Worm (Caenorhabditis elegans) whole organism, young adult: ENCODE data around the gene F44E7.7.

Experiments
- F49E8.2 ChIP-seq: sonication (generic microtip); optimal IDR thresholded peaks from 3 replicates; lab custom pipeline; 2017; ENCODE audit warnings: missing genetic modification characterization, mild to moderate bottlenecking, missing compliant biosample characterization, antibody characterized with exemption, moderate library complexity; ENCODE audit not compliant: insufficient read depth
- ama-1 ChIP-seq, 3 experiments: fragments of 150-350 bp in 1 of 3; sonication (generic microtip) in 2 of 3; optimal IDR thresholded peaks; 2 replicates each; lab custom pipeline; 2014 to 2018; ENCODE audit warnings: missing biosample characterization in 2 of 3, missing genetic modification characterization in 2 of 3, missing genetic modification reagents in 2 of 3
- attf-5 ChIP-seq: fragments of 200-800 bp; sonication (Bioruptor generic); optimal IDR thresholded peaks from 2 replicates; lab custom pipeline; 2018; ENCODE audit warnings: mild to moderate bottlenecking, missing genetic modification characterization, missing compliant biosample characterization
- ceh-91 ChIP-seq: fragments of 200-800 bp; sonication (Bioruptor generic); IDR thresholded peaks from 2 replicates; pipeline ENCODE4 v1.3.6; 2022; ENCODE audit warnings: missing genetic modification reagents, missing genetic modification characterization, missing compliant biosample characterization
- dpff-1 ChIP-seq: sonication (generic microtip); optimal IDR thresholded peaks from 2 replicates; lab custom pipeline; 2017; ENCODE audit warnings: mild to moderate bottlenecking, missing genetic modification characterization, missing compliant biosample characterization
- lin-35 ChIP-seq, 3 experiments: fragments of 150-350 bp in 2 of 3; sonication (generic microtip) in 1 of 3; optimal IDR thresholded peaks; 2 replicates each; lab custom pipeline; 2014 to 2018; ENCODE audit warnings: missing biosample characterization in 3 of 3, missing genetic modification characterization in 3 of 3, missing genetic modification reagents in 3 of 3
- snpc-4 ChIP-seq, 5 experiments: fragments of 150-350 bp in 1 of 5; sonication (generic microtip) in 4 of 5; optimal IDR thresholded peaks; 2 replicates each; lab custom pipeline; 2014 to 2018; ENCODE audit warnings: missing genetic modification characterization in 5 of 5, missing biosample characterization in 3 of 5, antibody characterized with exemption in 2 of 5, mild to moderate bottlenecking in 2 of 5, missing compliant biosample characterization in 2 of 5, missing genotype in 2 of 5, moderate library complexity in 2 of 5, missing genetic modification reagents in 1 of 5
- ztf-18 ChIP-seq: sonication (generic microtip); optimal IDR thresholded peaks from 2 replicates; lab custom pipeline; 2016; ENCODE audit warnings: missing genotype, mild to moderate bottlenecking, missing genetic modification characterization, missing compliant biosample characterization
- ztf-3 ChIP-seq: fragments of 200-800 bp; sonication (Bioruptor generic); optimal IDR thresholded peaks from 2 replicates; lab custom pipeline; 2018; ENCODE audit warnings: mild to moderate bottlenecking, missing genetic modification characterization, missing compliant biosample characterization

DNA sequence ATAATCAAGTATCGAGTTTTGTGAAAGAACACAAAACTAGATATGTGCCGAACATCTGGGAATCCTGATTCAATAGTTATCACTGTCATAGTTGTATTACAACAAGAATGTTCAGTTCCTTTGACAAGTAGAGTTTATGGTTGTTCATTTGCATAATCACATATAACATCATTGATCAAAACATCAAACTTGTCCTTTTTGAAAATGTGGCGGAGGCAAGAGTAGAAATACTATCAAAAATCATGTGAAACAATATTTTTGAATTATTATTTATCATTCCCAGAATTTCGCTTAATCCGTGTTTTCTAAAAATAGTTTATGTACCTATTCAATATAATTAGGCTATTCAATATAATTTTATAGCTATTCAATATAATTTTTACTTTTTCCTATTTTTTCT is at the start of gene F44E7.7:
- TF ChIP-seq ztf-18 (no peak), snpc-4 (GFP tag; optimal IDR thresholded peaks at IDR 0.05; lab: Kevin White, UChicago) (no peak), snpc-4 (tag; optimal IDR thresholded peaks at IDR 0.05; lab: Kevin White, UChicago) (no peak), attf-5 (GFP tag; lab: Kevin White, UChicago) (no peak), F49E8.2 (tag; lab: Kevin White, UChicago) (no peak), lin-35 (GFP tag; optimal IDR thresholded peaks at IDR 0.05; lab: Kevin White, UChicago) (no peak), ceh-91 (GFP tag; lab: Robert Waterston, UW) (no peak), ama-1 (optimal IDR thresholded peaks at IDR 0.05; lab: Kevin White, UChicago) (no peak), ama-1 (GFP tag; optimal IDR thresholded peaks at IDR 0.05; lab: Kevin White, UChicago) (no peak), dpff-1 (no peak), ztf-3 (GFP tag; lab: Kevin White, UChicago) (no peak)
